Worm (Caenorhabditis elegans): ENCODE data around the gene iglr-2.

Gene iglr-2

DNA sequence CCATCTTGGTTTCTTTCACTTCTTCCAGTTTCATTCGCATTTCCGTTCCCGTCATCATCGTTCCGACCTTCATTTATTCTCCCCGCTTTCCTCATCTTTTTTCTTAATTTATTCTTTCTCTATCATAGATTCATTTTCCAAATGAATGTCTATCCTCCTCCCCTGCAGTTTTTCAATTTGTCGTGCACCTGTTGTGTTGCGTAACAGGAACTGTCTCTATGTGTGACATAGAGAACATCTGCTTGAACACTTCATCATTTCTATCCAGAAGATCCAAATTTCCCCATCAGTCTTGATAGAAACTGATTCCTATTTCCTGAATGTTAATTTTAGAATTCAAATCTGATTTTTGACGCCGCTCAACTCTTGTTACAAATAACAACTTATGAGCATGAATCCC is 47.6 kb downstream of the iglr-2 start:
- no peak for TF ChIP-seq rnt-1 (tag; optimal IDR thresholded peaks at IDR 0.05)
- no peak for TF ChIP-seq madf-2 (tag; optimal IDR thresholded peaks at IDR 0.05)
- no peak for TF ChIP-seq F13H6.1 (tag; optimal IDR thresholded peaks at IDR 0.05)
- no peak for TF ChIP-seq ceh-19 (GFP tag; optimal IDR thresholded peaks at IDR 0.05)
- TF ChIP-seq ceh-6 (GFP tag; optimal IDR thresholded peaks at IDR 0.05), result no peak
- no peak for TF ChIP-seq pag-3 (tag; optimal IDR thresholded peaks at IDR 0.05; ENCODE audit: borderline replicate concordance)
- no peak for TF ChIP-seq ceh-9 (tag; optimal IDR thresholded peaks at IDR 0.05)
- TF ChIP-seq sdc-2 (tag; optimal IDR thresholded peaks at IDR 0.05), result no peak
- TF ChIP-seq unc-3 (GFP tag; conservative IDR thresholded peaks at IDR 0.05), result no peak
- no peak for TF ChIP-seq unc-3 (tag; optimal IDR thresholded peaks at IDR 0.05)
- no peak for TF ChIP-seq pros-1 (tag; optimal IDR thresholded peaks at IDR 0.05)
- no peak for TF ChIP-seq gmeb-2 (tag; optimal IDR thresholded peaks at IDR 0.05)
- TF ChIP-seq lin-11 (tag; optimal IDR thresholded peaks at IDR 0.05), result no peak
- no peak for TF ChIP-seq ttx-3 (tag; optimal IDR thresholded peaks at IDR 0.05)
- no peak for TF ChIP-seq ceh-31 (tag; optimal IDR thresholded peaks at IDR 0.05)
- no peak for TF ChIP-seq hlh-15 (tag; optimal IDR thresholded peaks at IDR 0.05)
- no peak for TF ChIP-seq ceh-18 (tag; optimal IDR thresholded peaks at IDR 0.05)
- TF ChIP-seq Y22D7AL.16 (tag; optimal IDR thresholded peaks at IDR 0.05), result no peak
- TF ChIP-seq pha-4 (tag; optimal IDR thresholded peaks at IDR 0.05), result no peak

DNA sequence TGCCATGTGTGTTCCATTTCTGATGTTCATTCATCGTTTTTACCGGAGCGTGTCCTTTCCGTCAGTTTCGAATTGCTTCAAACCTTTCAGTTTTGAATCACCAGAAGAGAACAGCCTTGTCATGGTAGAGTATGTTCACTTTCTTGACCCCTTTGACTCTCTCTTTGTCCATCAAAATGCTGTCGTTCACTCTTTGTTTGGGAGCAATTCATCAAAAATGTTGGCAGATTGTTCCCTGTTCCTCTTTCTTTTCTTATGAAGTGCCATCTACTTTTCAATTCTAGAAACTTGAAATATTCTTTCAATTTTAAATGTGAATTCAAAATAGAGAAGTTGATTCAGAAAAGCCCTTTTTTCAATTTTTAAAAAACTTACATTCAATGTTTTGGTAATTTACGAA is 49.8 kb downstream of the iglr-2 start:
- TF ChIP-seq ttx-3 (tag; optimal IDR thresholded peaks at IDR 0.05) (no peak), hlh-13 (GFP tag; optimal IDR thresholded peaks at IDR 0.05) (no peak), dmd-4 (tag; optimal IDR thresholded peaks at IDR 0.05; ENCODE audit: borderline replicate concordance) (no peak), eyg-1 (tag; optimal IDR thresholded peaks at IDR 0.05) (no peak), hlh-15 (tag; optimal IDR thresholded peaks at IDR 0.05) (no peak), pax-1 (tag; optimal IDR thresholded peaks at IDR 0.05) (no peak), nhr-232 (tag; optimal IDR thresholded peaks at IDR 0.05) (no peak), zip-5 (tag; optimal IDR thresholded peaks at IDR 0.05) (no peak), ceh-34 (tag; optimal IDR thresholded peaks at IDR 0.05) (no peak), nhr-11 (tag; optimal IDR thresholded peaks at IDR 0.05) (no peak), ceh-24 (tag; optimal IDR thresholded peaks at IDR 0.05) (no peak), rnt-1 (tag; optimal IDR thresholded peaks at IDR 0.05) (no peak)

DNA sequence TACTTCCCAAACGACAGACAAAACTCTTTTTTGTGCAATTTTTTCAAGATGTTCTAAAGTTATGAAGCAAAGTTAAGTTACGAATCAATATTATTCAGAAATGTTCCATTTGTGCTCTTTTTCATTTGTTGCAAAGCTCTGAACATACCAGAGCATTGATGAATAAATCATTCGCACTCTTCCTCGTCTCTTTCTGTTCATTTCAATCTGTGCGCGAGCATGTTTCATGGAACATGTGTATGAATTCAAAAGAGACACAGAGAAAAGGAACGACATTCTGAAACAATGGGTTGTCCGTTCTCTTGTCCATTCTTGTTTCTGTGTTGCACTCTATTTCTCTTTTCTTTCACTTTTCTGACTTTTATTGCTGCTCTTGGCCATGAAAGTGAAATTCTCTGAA is 50.8 kb downstream of the iglr-2 start:
- no peak for TF ChIP-seq mec-3 (tag; optimal IDR thresholded peaks at IDR 0.05; ENCODE audit: borderline replicate concordance)
- TF ChIP-seq hlh-15 (tag; optimal IDR thresholded peaks at IDR 0.05), result no peak
- TF ChIP-seq lim-6 (tag; optimal IDR thresholded peaks at IDR 0.05), result no peak
- TF ChIP-seq dve-1 (tag; optimal IDR thresholded peaks at IDR 0.05), result no peak
- peak; percentile 11 for TF ChIP-seq ceh-31 (tag; optimal IDR thresholded peaks at IDR 0.05)
- no peak for TF ChIP-seq unc-42 (tag; optimal IDR thresholded peaks at IDR 0.05)
- TF ChIP-seq ceh-2 (tag; optimal IDR thresholded peaks at IDR 0.05), result no peak
- TF ChIP-seq rnt-1 (tag; optimal IDR thresholded peaks at IDR 0.05), result no peak

DNA sequence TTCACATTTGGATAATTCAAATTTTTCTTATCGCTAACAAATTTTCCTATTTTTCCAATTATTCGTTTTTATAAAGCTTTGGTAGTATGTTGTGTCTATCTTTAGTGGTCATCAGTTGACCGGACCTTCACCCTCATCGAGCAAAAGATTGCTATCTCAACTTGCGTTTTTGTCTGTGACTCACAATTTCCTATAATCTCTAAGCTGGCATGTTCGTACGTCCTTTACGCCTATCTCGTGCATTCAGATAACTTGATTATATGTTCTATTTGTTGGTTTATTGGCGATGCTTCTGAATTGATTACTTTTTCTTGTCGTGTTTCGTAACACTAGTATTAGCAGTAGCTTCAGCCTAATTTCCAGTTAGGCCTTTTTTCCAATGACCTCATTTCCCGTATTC is 51.5 kb downstream of the iglr-2 start:
- TF ChIP-seq unc-3 (GFP tag; conservative IDR thresholded peaks at IDR 0.05), result no peak
- TF ChIP-seq unc-3 (tag; optimal IDR thresholded peaks at IDR 0.05), result no peak
- peak; percentile 19 for TF ChIP-seq unc-55 (GFP tag; optimal IDR thresholded peaks at IDR 0.05)
- peak; percentile 21 for TF ChIP-seq elt-2 (tag; optimal IDR thresholded peaks at IDR 0.05)
- TF ChIP-seq unc-42 (tag; optimal IDR thresholded peaks at IDR 0.05), result peak; percentile 55

DNA sequence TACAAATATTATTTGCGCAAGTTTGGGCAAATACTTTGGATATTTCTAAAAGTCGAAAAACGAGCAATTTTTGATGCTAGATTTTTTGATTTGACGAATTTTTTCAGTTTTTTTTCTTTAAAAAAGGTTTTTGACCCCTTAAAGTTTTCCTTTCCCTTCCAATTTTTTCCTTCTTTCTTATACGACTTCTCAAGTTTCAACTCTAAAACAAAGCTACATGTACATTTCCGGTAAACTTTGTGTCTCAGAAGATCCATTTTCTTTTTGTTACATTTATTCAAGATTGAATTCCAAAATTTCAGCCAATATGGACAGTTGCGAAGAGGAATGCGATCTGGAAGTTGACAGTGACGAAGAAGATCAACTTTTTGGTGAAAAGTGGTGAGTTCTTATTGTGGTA is 52.3 kb downstream of the iglr-2 start, which contains the start of gene mig-10:
Gene mig-10, plus strand, starts transcription at position 301 of the 400 bp plus-strand sequence.
- no peak for TF ChIP-seq elt-4 (tag; optimal IDR thresholded peaks at IDR 0.05)
- no peak for TF ChIP-seq pax-1 (tag; optimal IDR thresholded peaks at IDR 0.05)
- TF ChIP-seq K09A11.1 (tag; optimal IDR thresholded peaks at IDR 0.05; ENCODE audit: insufficient read depth), result no peak
- no peak for TF ChIP-seq K02D7.2 (tag; optimal IDR thresholded peaks at IDR 0.05)
- TF ChIP-seq gmeb-2 (tag; optimal IDR thresholded peaks at IDR 0.05), result no peak
- no peak for TF ChIP-seq ceh-6 (GFP tag; optimal IDR thresholded peaks at IDR 0.05)
